Worm (Caenorhabditis elegans) whole organism, L4 larva: ENCODE results near the gene B0294.3.

Experiments used
- D1046.2 ChIP-seq: fragments of 200-800 bp; sonication (Bioruptor generic); IDR thresholded peaks from 2 replicates; pipeline ENCODE4 v1.3.6; 2022; ENCODE audit warnings: missing genetic modification characterization, missing compliant biosample characterization
- F37D6.2 ChIP-seq: sonication (generic microtip); optimal IDR thresholded peaks from 2 replicates; lab custom pipeline; 2016; ENCODE audit warnings: mild to moderate bottlenecking, missing genetic modification characterization, missing compliant biosample characterization
- F44E2.7 ChIP-seq: fragments of 200-800 bp; sonication (Bioruptor generic); IDR thresholded peaks from 2 replicates; pipeline ENCODE4 v2.1.2; 2022; ENCODE audit warnings: missing genetic modification characterization, missing compliant biosample characterization
- T20F7.1 ChIP-seq: fragments of 200-800 bp; sonication (Bioruptor generic); optimal IDR thresholded peaks from 2 replicates; lab custom pipeline; 2018; ENCODE audit warnings: mild to moderate bottlenecking, missing genetic modification characterization, missing compliant biosample characterization
- T26A8.4 ChIP-seq: fragments of 200-800 bp; sonication (Bioruptor generic); IDR thresholded peaks from 2 replicates; pipeline ENCODE4 v1.3.6; 2022; ENCODE audit warnings: missing genetic modification characterization, missing compliant biosample characterization
- Y48G9A.11 ChIP-seq: fragments of 200-800 bp; sonication (Bioruptor generic); IDR thresholded peaks from 2 replicates; pipeline ENCODE4 v1.3.6; 2022; ENCODE audit warnings: missing genetic modification reagents, missing genetic modification characterization, missing compliant biosample characterization
- Y5F2A.4 ChIP-seq: fragments of 200-800 bp; sonication (Bioruptor generic); optimal IDR thresholded peaks from 2 replicates; lab custom pipeline; 2018; ENCODE audit warnings: mild to moderate bottlenecking, missing genetic modification characterization, missing compliant biosample characterization
- aly-2 ChIP-seq: sonication (generic microtip); optimal IDR thresholded peaks from 2 replicates; lab custom pipeline; 2018; ENCODE audit warnings: missing biosample characterization, missing genetic modification characterization
- ama-1 ChIP-seq: fragments of 150-350 bp; optimal IDR thresholded peaks from 2 replicates; lab custom pipeline; 2014; ENCODE audit warnings: inconsistent platforms, mixed read lengths
- ceh-20 ChIP-seq: fragments of 200-800 bp; sonication (Bioruptor generic); IDR thresholded peaks from 2 replicates; pipeline ENCODE4 v1.3.6; 2022; ENCODE audit warnings: missing genetic modification reagents, missing genetic modification characterization, missing compliant biosample characterization
- ceh-44 ChIP-seq: fragments of 200-800 bp; sonication (Bioruptor generic); IDR thresholded peaks from 2 replicates; pipeline ENCODE4 v1.3.6; 2022; ENCODE audit warnings: missing genetic modification reagents, missing genetic modification characterization, missing compliant biosample characterization
- ces-1 ChIP-seq: fragments of 150-350 bp; sonication (generic microtip); optimal IDR thresholded peaks from 4 replicates; lab custom pipeline; 2014; ENCODE audit warnings: missing biosample characterization, missing genetic modification reagents, missing genetic modification characterization
- cey-2 ChIP-seq: sonication (generic microtip); optimal IDR thresholded peaks from 3 replicates; lab custom pipeline; 2017; ENCODE audit warnings: missing genetic modification characterization, mild to moderate bottlenecking, missing compliant biosample characterization, antibody characterized with exemption, borderline replicate concordance; ENCODE audit not compliant: insufficient read depth
- daf-12 ChIP-seq: fragments of 150-350 bp; optimal IDR thresholded peaks from 2 replicates; lab custom pipeline; 2014; ENCODE audit warnings: missing biosample characterization, missing genetic modification reagents, missing genetic modification characterization
- daf-16 ChIP-seq, 3 experiments: sonication (generic microtip); optimal IDR thresholded peaks; 2 replicates each; lab custom pipeline; 2016 to 2017; ENCODE audit warnings: missing genetic modification characterization in 3 of 3, missing genetic modification reagents in 3 of 3, mild to moderate bottlenecking in 2 of 3, missing compliant biosample characterization in 2 of 3, missing biosample characterization in 1 of 3, moderate library complexity in 1 of 3
- duxl-1 ChIP-seq: sonication (generic microtip); optimal IDR thresholded peaks from 2 replicates; lab custom pipeline; 2016; ENCODE audit warnings: mild to moderate bottlenecking, missing genetic modification characterization, moderate library complexity, missing compliant biosample characterization; ENCODE audit not compliant: poor library complexity
- egl-43 ChIP-seq: fragments of 200-800 bp; sonication (Bioruptor generic); IDR thresholded peaks from 2 replicates; pipeline ENCODE4 v1.3.6; 2022; ENCODE audit warnings: missing genetic modification reagents, missing genetic modification characterization, missing compliant biosample characterization
- fkh-10 ChIP-seq: fragments of 150-350 bp; optimal IDR thresholded peaks from 2 replicates; lab custom pipeline; 2014; ENCODE audit warnings: missing biosample characterization, missing genetic modification reagents, missing genetic modification characterization
- fos-1 ChIP-seq: fragments of 150-350 bp; optimal IDR thresholded peaks from 2 replicates; lab custom pipeline; 2014; ENCODE audit warnings: missing biosample characterization, missing genetic modification characterization
- gei-8 ChIP-seq: fragments of 200-800 bp; sonication (Bioruptor generic); optimal IDR thresholded peaks from 2 replicates; lab custom pipeline; 2018; ENCODE audit warnings: mild to moderate bottlenecking, missing genetic modification characterization, missing compliant biosample characterization
- hmg-1.1 ChIP-seq: fragments of 200-800 bp; sonication (Bioruptor generic); IDR thresholded peaks from 2 replicates; pipeline ENCODE4 v1.3.6; 2022; ENCODE audit warnings: missing genetic modification reagents, missing genetic modification characterization, missing compliant biosample characterization
- jun-1 ChIP-seq: fragments of 150-350 bp; optimal IDR thresholded peaks from 2 replicates; lab custom pipeline; 2014; ENCODE audit warnings: missing biosample characterization, missing genetic modification reagents, missing genetic modification characterization
- lim-7 ChIP-seq: fragments of 200-800 bp; sonication (Bioruptor generic); IDR thresholded peaks from 2 replicates; pipeline ENCODE4 v1.3.6; 2022; ENCODE audit warnings: missing genetic modification characterization, missing compliant biosample characterization
- lin-1 ChIP-seq: fragments of 200-800 bp; sonication (Bioruptor generic); IDR thresholded peaks from 2 replicates; pipeline ENCODE4 v1.3.6; 2022; ENCODE audit warnings: missing genetic modification reagents, missing genetic modification characterization, missing compliant biosample characterization
- lin-13 ChIP-seq: fragments of 150-350 bp; optimal IDR thresholded peaks from 2 replicates; lab custom pipeline; 2014; ENCODE audit warnings: missing biosample characterization, missing genetic modification reagents, missing genetic modification characterization
- lin-29 ChIP-seq: fragments of 200-800 bp; sonication (Bioruptor generic); IDR thresholded peaks from 2 replicates; pipeline ENCODE4 v1.3.6; 2022; ENCODE audit warnings: missing genetic modification reagents, missing genetic modification characterization, missing compliant biosample characterization
- lin-38 ChIP-seq: fragments of 200-800 bp; sonication (Bioruptor generic); IDR thresholded peaks from 2 replicates; pipeline ENCODE4 v1.3.6; 2022; ENCODE audit warnings: missing genetic modification reagents, missing genetic modification characterization, missing compliant biosample characterization
- lin-39 ChIP-seq: fragments of 150-350 bp; optimal IDR thresholded peaks from 2 replicates; lab custom pipeline; 2014; ENCODE audit warnings: missing biosample characterization, missing genetic modification reagents, missing genetic modification characterization
- mdl-1 ChIP-seq, 2 experiments: fragments of 150-350 bp in 1 of 2; sonication (generic microtip) in 1 of 2; optimal IDR thresholded peaks; 2 replicates each; lab custom pipeline; 2014 to 2017; ENCODE audit warnings: missing biosample characterization in 2 of 2, missing genetic modification characterization in 2 of 2
- mes-2 ChIP-seq: sonication (generic microtip); optimal IDR thresholded peaks from 2 replicates; lab custom pipeline; 2016; ENCODE audit warnings: missing genotype, mild to moderate bottlenecking, missing genetic modification characterization, missing compliant biosample characterization; ENCODE audit not compliant: poor library complexity, severe bottlenecking
- mxl-3 ChIP-seq: fragments of 200-800 bp; sonication (Bioruptor generic); optimal IDR thresholded peaks from 2 replicates; lab custom pipeline; 2018; ENCODE audit warnings: mild to moderate bottlenecking, missing genetic modification characterization, missing compliant biosample characterization
- nhr-10 ChIP-seq: fragments of 150-350 bp; optimal IDR thresholded peaks from 2 replicates; lab custom pipeline; 2014; ENCODE audit warnings: missing biosample characterization, missing genetic modification characterization
- nhr-41 ChIP-seq: fragments of 200-800 bp; sonication (Bioruptor generic); IDR thresholded peaks from 2 replicates; pipeline ENCODE4 v1.3.6; 2022; ENCODE audit warnings: missing genetic modification reagents, missing genetic modification characterization, missing compliant biosample characterization
- nhr-42 ChIP-seq: fragments of 200-800 bp; sonication (Bioruptor generic); IDR thresholded peaks from 2 replicates; pipeline ENCODE4 v1.3.6; 2022; ENCODE audit warnings: missing genetic modification characterization, missing compliant biosample characterization
- nhr-76 ChIP-seq: fragments of 150-350 bp; optimal IDR thresholded peaks from 2 replicates; lab custom pipeline; 2014; ENCODE audit warnings: missing biosample characterization, missing genetic modification characterization
- nhr-77 ChIP-seq: fragments of 150-350 bp; optimal IDR thresholded peaks from 2 replicates; lab custom pipeline; 2014; ENCODE audit warnings: missing biosample characterization, missing genetic modification characterization
- skn-1 ChIP-seq: fragments of 150-350 bp; optimal IDR thresholded peaks from 2 replicates; lab custom pipeline; 2014; ENCODE audit warnings: missing biosample characterization, missing genetic modification characterization
- snpc-1.2 ChIP-seq: fragments of 200-800 bp; sonication (Bioruptor generic); IDR thresholded peaks from 2 replicates; pipeline ENCODE4 v1.3.6; 2022; ENCODE audit warnings: missing genetic modification reagents, missing genetic modification characterization, missing compliant biosample characterization
- snpc-4 ChIP-seq: fragments of 150-350 bp; optimal IDR thresholded peaks from 2 replicates; lab custom pipeline; 2014; ENCODE audit warnings: missing biosample characterization, missing genetic modification characterization
- spr-3 ChIP-seq: fragments of 200-800 bp; sonication (Bioruptor generic); optimal IDR thresholded peaks from 2 replicates; lab custom pipeline; 2018; ENCODE audit warnings: mild to moderate bottlenecking, missing genetic modification characterization, missing compliant biosample characterization
- tra-1 ChIP-seq: fragments of 200-800 bp; sonication (Bioruptor generic); IDR thresholded peaks from 2 replicates; pipeline ENCODE4 v1.3.6; 2022; ENCODE audit warnings: missing genetic modification reagents, missing genetic modification characterization, missing compliant biosample characterization
- unc-62 ChIP-seq, 3 experiments: fragments of 150-350 bp in 1 of 3; sonication (generic microtip); optimal IDR thresholded peaks in 2 of 3; peaks in 1 of 3; 1 replicate in 1 of 3; 2 replicates in 2 of 3; lab custom pipeline; 2014 to 2017; ENCODE audit warnings: missing biosample characterization in 3 of 3, missing genetic modification characterization in 3 of 3, missing genetic modification reagents in 3 of 3, missing genotype in 1 of 3
- zag-1 ChIP-seq: fragments of 150-350 bp; optimal IDR thresholded peaks from 2 replicates; lab custom pipeline; 2014; ENCODE audit warnings: missing biosample characterization, missing genetic modification characterization
- zfp-3 ChIP-seq: fragments of 200-800 bp; sonication (Bioruptor generic); conservative IDR thresholded peaks from 2 replicates; pipeline ENCODE4 v1.3.6; 2022; ENCODE audit warnings: missing genetic modification reagents, missing genetic modification characterization, missing compliant biosample characterization
- zip-11 ChIP-seq: fragments of 200-800 bp; sonication (Bioruptor generic); IDR thresholded peaks from 2 replicates; pipeline ENCODE4 v1.3.6; 2022; ENCODE audit warnings: missing genetic modification characterization, missing compliant biosample characterization
- zip-2 ChIP-seq: fragments of 150-350 bp; optimal IDR thresholded peaks from 2 replicates; lab custom pipeline; 2014; ENCODE audit warnings: missing biosample characterization, missing genetic modification characterization

B0294.3 gene

DNA sequence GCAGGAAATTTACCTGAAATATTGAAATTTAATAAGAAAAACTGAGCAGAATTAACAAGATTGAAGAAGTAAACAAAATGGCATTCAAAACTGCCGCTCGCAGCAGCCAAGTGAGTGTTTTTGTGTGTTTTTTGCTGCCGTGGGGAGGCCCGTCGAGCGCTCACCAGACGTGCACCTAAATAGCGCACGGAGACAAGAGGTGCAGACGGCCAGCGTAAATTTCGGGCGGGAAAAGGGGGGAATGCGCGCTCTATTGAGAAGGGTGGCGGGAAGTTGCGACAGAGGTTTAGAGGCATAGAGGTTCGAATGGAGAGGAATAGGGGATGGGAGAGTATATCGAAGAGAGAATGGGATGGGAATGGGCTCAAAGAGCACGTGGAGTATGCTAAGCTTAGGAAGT is 35.8 kb upstream of the B0294.3 start, which contains the start of gene ceh-39 (continued):
- no peak for TF ChIP-seq daf-16 (GFP tag; optimal IDR thresholded peaks at IDR 0.05; lab: Kevin White, UChicago)
- no peak for TF ChIP-seq daf-16 (tag; optimal IDR thresholded peaks at IDR 0.05; lab: Kevin White, UChicago)
- TF ChIP-seq egl-43 (GFP tag; lab: Robert Waterston, UW), result no peak
- TF ChIP-seq T20F7.1, result no peak
- peak in 1 of 2 experiments; percentile 7 for TF ChIP-seq unc-62 (GFP tag; optimal IDR thresholded peaks at IDR 0.05 in 1 of 2; lab: Kevin White, UChicago)
- no peak for TF ChIP-seq unc-62 (tag; optimal IDR thresholded peaks at IDR 0.05; lab: Kevin White, UChicago)
- TF ChIP-seq ces-1, result no peak
- TF ChIP-seq jun-1 (tag; lab: Kevin White, UChicago), result no peak
- no peak for TF ChIP-seq nhr-77 (tag; lab: Kevin White, UChicago)
- TF ChIP-seq Y48G9A.11, result no peak
- no peak for TF ChIP-seq fos-1 (tag; lab: Kevin White, UChicago)
- no peak for TF ChIP-seq Y5F2A.4 (GFP tag; lab: Kevin White, UChicago)
- TF ChIP-seq daf-12 (tag; lab: Kevin White, UChicago), result no peak
- peak; percentile 48 for TF ChIP-seq duxl-1 (tag; lab: Kevin White, UChicago)
- TF ChIP-seq lin-38, result peak; percentile 85
- TF ChIP-seq mes-2 (tag; lab: Kevin White, UChicago), result peak; percentile 62
- no peak for TF ChIP-seq D1046.2 (GFP tag; lab: Robert Waterston, UW)
- TF ChIP-seq F37D6.2 (tag; lab: Kevin White, UChicago), result peak; percentile 14
- TF ChIP-seq aly-2 (tag; lab: Kevin White, UChicago), result no peak

DNA sequence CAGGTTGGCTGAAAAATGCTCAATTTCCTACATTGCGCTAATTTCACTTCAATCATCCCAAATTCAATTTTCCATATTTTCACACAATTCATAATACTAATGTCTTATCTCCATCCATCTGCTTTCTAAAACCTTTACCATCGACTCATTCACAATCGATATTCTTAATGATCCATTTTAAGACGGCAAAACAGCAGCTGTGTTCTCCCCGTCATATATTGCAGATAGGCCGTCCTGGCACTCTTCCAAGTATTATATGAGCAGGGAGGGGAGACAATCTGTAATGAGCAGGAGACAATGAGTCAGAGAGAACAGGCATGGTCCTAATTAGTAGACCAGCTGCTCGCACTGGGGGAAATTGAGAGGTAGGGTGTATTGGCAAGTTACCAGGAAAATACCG is 34.2 kb upstream of the B0294.3 start:
- TF ChIP-seq T26A8.4 (GFP tag; lab: Robert Waterston, UW) (no peak), skn-1 (tag; lab: Kevin White, UChicago) (no peak), unc-62 (GFP tag; optimal IDR thresholded peaks at IDR 0.05 in 1 of 2; lab: Kevin White, UChicago) (no peak), unc-62 (tag; optimal IDR thresholded peaks at IDR 0.05; lab: Kevin White, UChicago) (no peak), lin-13 (GFP tag; lab: Kevin White, UChicago) (no peak), tra-1 (GFP tag; lab: Robert Waterston, UW) (no peak), ceh-20 (GFP tag; lab: Robert Waterston, UW) (no peak), egl-43 (GFP tag; lab: Robert Waterston, UW) (no peak), snpc-4 (no peak)

DNA sequence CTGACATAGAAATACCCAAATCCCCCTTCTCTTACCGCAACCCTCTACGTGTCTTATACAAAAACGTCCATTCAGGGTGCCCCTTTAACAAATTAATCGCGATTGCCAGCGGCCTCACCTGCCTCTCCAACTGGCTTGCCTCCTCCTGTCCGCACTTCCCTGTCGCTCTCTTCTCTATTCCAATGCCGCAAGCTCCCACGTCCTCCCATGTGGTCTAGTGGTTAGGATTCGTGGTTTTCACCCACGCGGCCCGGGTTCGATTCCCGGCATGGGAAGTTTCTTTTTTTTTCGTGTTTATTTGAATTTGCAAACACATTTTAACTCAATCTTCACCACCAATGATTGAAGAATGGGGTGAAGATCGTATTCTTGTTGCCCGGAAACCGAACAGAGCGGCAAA is 33.4 kb upstream of the B0294.3 start:
- no peak for TF ChIP-seq zip-2 (tag; lab: Kevin White, UChicago)
- peak in 1 of 2 experiments; percentile 66 for TF ChIP-seq mdl-1 (tag; optimal IDR thresholded peaks at IDR 0.05; lab: Kevin White, UChicago)
- TF ChIP-seq nhr-76, result no peak
- peak; percentile 86 for TF ChIP-seq egl-43 (GFP tag; lab: Robert Waterston, UW)
- 0 out of 2 replicates have a peak, but pooled peaks have one; percentile 48 for TF ChIP-seq ceh-44
- TF ChIP-seq F44E2.7 (GFP tag; lab: Robert Waterston, UW), result no peak
- no peak for TF ChIP-seq nhr-10 (tag; lab: Kevin White, UChicago)
- TF ChIP-seq snpc-4, result no peak
- 0 out of 2 replicates have a peak, but pooled peaks have one; percentile 55 for TF ChIP-seq tra-1 (GFP tag; lab: Robert Waterston, UW)
- TF ChIP-seq hmg-1.1 (GFP tag; lab: Robert Waterston, UW), result peak; percentile 84
- TF ChIP-seq ama-1 (lab: Kevin White, UChicago), result no peak
- no peak for TF ChIP-seq gei-8 (GFP tag; lab: Kevin White, UChicago)
- TF ChIP-seq lim-7 (GFP tag; lab: Robert Waterston, UW), result peak; percentile 82
- no peak for TF ChIP-seq fkh-10 (GFP tag; lab: Kevin White, UChicago)
- TF ChIP-seq T26A8.4 (GFP tag; lab: Robert Waterston, UW), result no peak; the same call in 1 of the 2 replicates
- TF ChIP-seq lin-13 (GFP tag; lab: Kevin White, UChicago), result peak; percentile 28
- no peak for TF ChIP-seq nhr-41
- TF ChIP-seq snpc-1.2 (GFP tag; lab: Robert Waterston, UW), result peak; percentile 78
- TF ChIP-seq nhr-42, result peak; percentile 83
- no peak for TF ChIP-seq lin-29
- TF ChIP-seq zag-1 (tag; lab: Kevin White, UChicago), result no peak
- peak; percentile 57; the same call in 1 of the 2 replicates for TF ChIP-seq lin-1 (GFP tag; lab: Robert Waterston, UW)
- 0 out of 2 replicates have a peak, but pooled peaks have one; percentile 11 for TF ChIP-seq zfp-3 (GFP tag; lab: Robert Waterston, UW)
- TF ChIP-seq mxl-3 (GFP tag; lab: Kevin White, UChicago), result peak; percentile 0
- TF ChIP-seq zip-11 (GFP tag; lab: Robert Waterston, UW), result no peak
- no peak for TF ChIP-seq cey-2 (tag; lab: Kevin White, UChicago)
- TF ChIP-seq lin-39 (tag; lab: Kevin White, UChicago), result no peak
- no peak for TF ChIP-seq spr-3 (GFP tag; lab: Kevin White, UChicago)
